Fruit fly (Drosophila melanogaster) whole organism, embryonic: ENCODE results near the gene CG4730.

Source experiments
- C15 ChIP-seq: fragments of 200-800 bp; sonication (Bioruptor generic); IDR thresholded peaks from 3 replicates; pipeline ENCODE4 v1.3.6; 2022; ENCODE audit warnings: missing biosample characterization, missing genetic modification characterization
- CG10321 ChIP-seq: fragments of 200-800 bp; sonication (Bioruptor generic); IDR thresholded peaks from 2 replicates; pipeline ENCODE4 v1.3.6; 2022; ENCODE audit warnings: missing biosample characterization, missing genetic modification characterization
- CG11247 ChIP-seq: fragments of 200-800 bp; sonication (Bioruptor generic); IDR thresholded peaks from 2 replicates; pipeline ENCODE4 v1.3.6; 2022; ENCODE audit warnings: missing biosample characterization, missing genetic modification characterization
- CG12071 ChIP-seq: fragments of 200-800 bp; sonication (Bioruptor generic); optimal IDR thresholded peaks from 3 replicates; lab custom pipeline; 2018; ENCODE audit warnings: missing biosample characterization, mild to moderate bottlenecking, missing genetic modification characterization
- CG12391 ChIP-seq: fragments of 200-800 bp; sonication (Bioruptor generic); optimal IDR thresholded peaks from 3 replicates; lab custom pipeline; 2018; ENCODE audit warnings: missing biosample characterization, mild to moderate bottlenecking, missing genetic modification characterization, moderate library complexity
- CG13624 ChIP-seq: fragments of 200-800 bp; sonication (Bioruptor generic); optimal IDR thresholded peaks from 2 replicates; lab custom pipeline; 2016; ENCODE audit warnings: missing biosample characterization, missing genetic modification characterization
- CG14441 ChIP-seq: fragments of 200-800 bp; sonication (Bioruptor generic); IDR thresholded peaks from 2 replicates; pipeline ENCODE4 v1.3.6; 2022; ENCODE audit warnings: missing biosample characterization, missing genetic modification characterization
- CG14710 ChIP-seq: fragments of 200-800 bp; sonication (Bioruptor generic); optimal IDR thresholded peaks from 3 replicates; lab custom pipeline; 2019; ENCODE audit warnings: missing biosample characterization, mild to moderate bottlenecking, missing genetic modification characterization, moderate library complexity
- CG15073 ChIP-seq: fragments of 200-800 bp; sonication (Bioruptor generic); optimal IDR thresholded peaks from 2 replicates; lab custom pipeline; 2016; ENCODE audit warnings: missing biosample characterization, missing genetic modification characterization
- CG15479 ChIP-seq: fragments of 200-800 bp; sonication (Bioruptor generic); optimal IDR thresholded peaks from 3 replicates; lab custom pipeline; 2019; ENCODE audit warnings: missing biosample characterization, mild to moderate bottlenecking, missing genetic modification characterization, moderate library complexity
- CG17186 ChIP-seq: fragments of 200-800 bp; sonication (Bioruptor generic); optimal IDR thresholded peaks from 3 replicates; lab custom pipeline; 2017; ENCODE audit warnings: missing biosample characterization, missing genetic modification reagents, missing genetic modification characterization
- CG17361 ChIP-seq: fragments of 200-800 bp; sonication (Bioruptor generic); IDR thresholded peaks from 3 replicates; pipeline ENCODE4 v1.3.6; 2022; ENCODE audit warnings: missing biosample characterization, missing genetic modification characterization
- CG30020 ChIP-seq: fragments of 200-800 bp; optimal IDR thresholded peaks from 2 replicates; lab custom pipeline; 2019; ENCODE audit warnings: missing biosample characterization, mild to moderate bottlenecking, missing genetic modification characterization, moderate library complexity
- CG3838 ChIP-seq: fragments of 200-800 bp; sonication (Bioruptor generic); optimal IDR thresholded peaks from 3 replicates; lab custom pipeline; 2016; ENCODE audit warnings: missing biosample characterization, missing genetic modification characterization
- CG4328 ChIP-seq: fragments of 200-800 bp; sonication (Bioruptor generic); optimal IDR thresholded peaks from 3 replicates; lab custom pipeline; 2017; ENCODE audit warnings: missing biosample characterization, missing genetic modification reagents, missing genetic modification characterization
- CG4360 ChIP-seq: fragments of 200-800 bp; sonication (Bioruptor generic); IDR thresholded peaks from 2 replicates; pipeline ENCODE4 v1.3.6; 2022; ENCODE audit warnings: missing biosample characterization, missing genetic modification characterization
- CG6254 ChIP-seq: fragments of 200-800 bp; sonication (Bioruptor generic); optimal IDR thresholded peaks from 3 replicates; lab custom pipeline; 2017; ENCODE audit warnings: mild to moderate bottlenecking, missing biosample characterization, missing genetic modification reagents, missing genetic modification characterization
- CG6654 ChIP-seq: fragments of 200-800 bp; sonication (Bioruptor generic); optimal IDR thresholded peaks from 2 replicates; lab custom pipeline; 2017; ENCODE audit warnings: missing biosample characterization, mild to moderate bottlenecking, missing genetic modification characterization
- CG6854 ChIP-seq: fragments of 200-800 bp; sonication (Bioruptor generic); optimal IDR thresholded peaks from 3 replicates; lab custom pipeline; 2017; ENCODE audit warnings: missing biosample characterization, mild to moderate bottlenecking, missing genetic modification characterization
- CG7745 ChIP-seq: fragments of 200-800 bp; sonication (Bioruptor generic); optimal IDR thresholded peaks from 2 replicates; lab custom pipeline; 2018; ENCODE audit warnings: missing biosample characterization, mild to moderate bottlenecking, missing genetic modification characterization, moderate library complexity
- CG8924 ChIP-seq: fragments of 200-800 bp; optimal IDR thresholded peaks from 3 replicates; lab custom pipeline; 2019; ENCODE audit warnings: missing biosample characterization, mild to moderate bottlenecking, missing genetic modification characterization, moderate library complexity
- CkIIα-i1 ChIP-seq: fragments of 200-800 bp; sonication (Bioruptor generic); IDR thresholded peaks from 2 replicates; pipeline ENCODE4 v1.3.6; 2022; ENCODE audit warnings: missing biosample characterization, missing genetic modification characterization
- Ets97D ChIP-seq: fragments of 200-800 bp; sonication (Bioruptor generic); optimal IDR thresholded peaks from 3 replicates; lab custom pipeline; 2016; ENCODE audit warnings: missing biosample characterization, missing genetic modification characterization
- Gsc ChIP-seq: fragments of 200-800 bp; sonication (Bioruptor generic); IDR thresholded peaks from 2 replicates; pipeline ENCODE4 v1.3.6; 2022; ENCODE audit warnings: missing biosample characterization, missing genetic modification characterization
- H2.0 ChIP-seq: fragments of 200-800 bp; sonication (Bioruptor generic); IDR thresholded peaks from 2 replicates; pipeline ENCODE4 v1.3.6; 2022; ENCODE audit warnings: missing biosample characterization, missing genetic modification characterization
- HmgZ ChIP-seq: fragments of 200-800 bp; sonication (Bioruptor generic); optimal IDR thresholded peaks from 2 replicates; lab custom pipeline; 2018; ENCODE audit warnings: missing biosample characterization, mild to moderate bottlenecking, missing genetic modification characterization
- MESR4 ChIP-seq: fragments of 200-800 bp; sonication (Bioruptor generic); optimal IDR thresholded peaks from 2 replicates; lab custom pipeline; 2018; ENCODE audit warnings: missing biosample characterization, mild to moderate bottlenecking, missing genetic modification characterization, moderate library complexity
- Max ChIP-seq: fragments of 200-800 bp; sonication (Bioruptor generic); optimal IDR thresholded peaks from 2 replicates; lab custom pipeline; 2016; ENCODE audit warnings: missing biosample characterization, mild to moderate bottlenecking, missing genetic modification characterization
- Optix ChIP-seq: fragments of 200-800 bp; sonication (Bioruptor generic); IDR thresholded peaks from 3 replicates; pipeline ENCODE4 v1.3.6; 2022; ENCODE audit warnings: missing biosample characterization, missing genetic modification characterization
- Six4 ChIP-seq: fragments of 200-800 bp; sonication (Bioruptor generic); optimal IDR thresholded peaks from 2 replicates; lab custom pipeline; 2016; ENCODE audit warnings: missing biosample characterization, missing genetic modification characterization
- Sry-δ ChIP-seq: fragments of 200-800 bp; sonication (Bioruptor generic); optimal IDR thresholded peaks from 2 replicates; lab custom pipeline; 2016; ENCODE audit warnings: missing biosample characterization, missing genetic modification characterization
- Xrp1 ChIP-seq: fragments of 200-800 bp; sonication (Bioruptor generic); IDR thresholded peaks from 2 replicates; pipeline ENCODE4 v1.3.6; 2022; ENCODE audit warnings: missing biosample characterization, missing genetic modification characterization
- aop ChIP-seq: fragments of 200-800 bp; sonication (Bioruptor generic); IDR thresholded peaks from 2 replicates; pipeline ENCODE4 v1.3.6; 2022; ENCODE audit warnings: missing biosample characterization, missing genetic modification characterization
- ap ChIP-seq: fragments of 200-800 bp; sonication (Bioruptor generic); IDR thresholded peaks from 2 replicates; pipeline ENCODE4 v1.3.6; 2022; ENCODE audit warnings: missing biosample characterization, missing genetic modification characterization
- ara ChIP-seq: fragments of 200-800 bp; sonication (Bioruptor generic); IDR thresholded peaks from 2 replicates; pipeline ENCODE4 v1.3.6; 2022; ENCODE audit warnings: missing biosample characterization, missing genetic modification characterization
- az2 ChIP-seq: fragments of 200-800 bp; sonication (Bioruptor generic); optimal IDR thresholded peaks from 3 replicates; lab custom pipeline; 2016; ENCODE audit warnings: missing biosample characterization, missing genetic modification characterization
- dan ChIP-seq: fragments of 200-800 bp; sonication (Bioruptor generic); IDR thresholded peaks from 2 replicates; pipeline ENCODE4 v1.3.6; 2022; ENCODE audit warnings: missing biosample characterization, missing genetic modification characterization
- fd102C ChIP-seq: fragments of 200-800 bp; sonication (Bioruptor generic); optimal IDR thresholded peaks from 2 replicates; lab custom pipeline; 2018; ENCODE audit warnings: missing biosample characterization, mild to moderate bottlenecking, missing genetic modification characterization, moderate library complexity
- hbn ChIP-seq: fragments of 200-800 bp; sonication (Bioruptor generic); IDR thresholded peaks from 2 replicates; pipeline ENCODE4 v1.3.6; 2022; ENCODE audit warnings: missing biosample characterization, missing genetic modification characterization; ENCODE audit not compliant: partially characterized antibody
- ind ChIP-seq: fragments of 200-800 bp; sonication (Bioruptor generic); optimal IDR thresholded peaks from 3 replicates; lab custom pipeline; 2016; ENCODE audit warnings: missing biosample characterization, missing genetic modification characterization
- lab ChIP-seq: fragments of 200-800 bp; sonication (Bioruptor generic); optimal IDR thresholded peaks from 3 replicates; lab custom pipeline; 2017; ENCODE audit warnings: missing biosample characterization, missing genetic modification characterization, mild to moderate bottlenecking, moderate library complexity, missing genetic modification reagents
- nau ChIP-seq: fragments of 200-800 bp; sonication (Bioruptor generic); optimal IDR thresholded peaks from 3 replicates; lab custom pipeline; 2017; ENCODE audit warnings: missing biosample characterization, mild to moderate bottlenecking, missing genetic modification characterization, missing genetic modification reagents
- pfk ChIP-seq: fragments of 200-800 bp; sonication (Bioruptor generic); optimal IDR thresholded peaks from 2 replicates; lab custom pipeline; 2018; ENCODE audit warnings: missing biosample characterization, mild to moderate bottlenecking, missing genetic modification characterization, moderate library complexity
- pnt ChIP-seq: fragments of 200-800 bp; sonication (Bioruptor generic); optimal IDR thresholded peaks from 3 replicates; lab custom pipeline; 2016; ENCODE audit warnings: missing biosample characterization, missing genetic modification characterization
- tll ChIP-seq, 2 experiments: fragments of 200-800 bp in 1 of 2; fragments of >200 bp in 1 of 2; sonication (Bioruptor generic) in 1 of 2; optimal IDR thresholded peaks; 2 replicates each; lab custom pipeline; 2017 to 2019; ENCODE audit warnings: missing biosample characterization in 2 of 2, missing genetic modification characterization in 2 of 2, mild to moderate bottlenecking in 1 of 2, moderate library complexity in 1 of 2
- trem ChIP-seq: fragments of 200-800 bp; optimal IDR thresholded peaks from 3 replicates; lab custom pipeline; 2019; ENCODE audit warnings: missing biosample characterization, mild to moderate bottlenecking, missing genetic modification characterization, moderate library complexity
- unpg ChIP-seq: fragments of 200-800 bp; sonication (Bioruptor generic); optimal IDR thresholded peaks from 3 replicates; lab custom pipeline; 2018; ENCODE audit warnings: missing biosample characterization, mild to moderate bottlenecking, missing genetic modification characterization, moderate library complexity
- usp ChIP-seq: fragments of >200 bp; optimal IDR thresholded peaks from 2 replicates; lab custom pipeline; 2017; ENCODE audit warnings: missing biosample characterization, missing genetic modification characterization
- vfl ChIP-seq: fragments of 200-800 bp; sonication (Bioruptor generic); optimal IDR thresholded peaks from 2 replicates; lab custom pipeline; 2016; ENCODE audit warnings: missing biosample characterization, missing genetic modification characterization

Gene CG4730

dm6 chr3R:25646882-25647518, 31.5 kb downstream of the CG4730 start (continued):
- TF ChIP-seq Gsc (GFP tag; lab: Robert Waterston, UW) = peak; percentile 79
- TF ChIP-seq H2.0 (GFP tag; lab: Robert Waterston, UW) = peak; percentile 91
- peak; percentile 86 for TF ChIP-seq CG11247 (GFP tag; lab: Robert Waterston, UW)
- TF ChIP-seq CG15479 = peak; percentile 80
- peak; percentile 15 for TF ChIP-seq MESR4 (GFP tag; lab: Kevin White, UChicago)
- TF ChIP-seq nau (GFP tag; lab: Kevin White, UChicago) = peak; percentile 88
- TF ChIP-seq C15 (GFP tag; lab: Robert Waterston, UW) = peak; percentile 77; the same call in 2 of the 3 replicates
- peak; percentile 96 for TF ChIP-seq CG14710
- TF ChIP-seq CG6654 (GFP tag; lab: Kevin White, UChicago) = peak; percentile 28
- TF ChIP-seq hbn (GFP tag; lab: Robert Waterston, UW) = peak; percentile 87
- TF ChIP-seq trem (tag; lab: Kevin White, UChicago) = peak; percentile 94
- peak; percentile 55 for TF ChIP-seq fd102C (GFP tag; lab: Kevin White, UChicago)
- 0 out of 2 replicates have a peak, but pooled peaks have one; percentile 21 for TF ChIP-seq CkIIα-i1 (GFP tag; lab: Robert Waterston, UW)
- peak; percentile 45 for TF ChIP-seq pfk
- peak; percentile 95 for TF ChIP-seq vfl (GFP tag; lab: Kevin White, UChicago)
- TF ChIP-seq ara (GFP tag; lab: Robert Waterston, UW) = peak; percentile 85
- peak; percentile 82 for TF ChIP-seq CG30020 (tag; lab: Kevin White, UChicago)
- peak; percentile 98 for TF ChIP-seq Ets97D (GFP tag; lab: Kevin White, UChicago)
- TF ChIP-seq CG12071 (GFP tag; lab: Kevin White, UChicago) = peak; percentile 74
- TF ChIP-seq ind = peak; percentile 96
- no peak for TF ChIP-seq CG4360 (GFP tag; lab: Robert Waterston, UW)
- TF ChIP-seq CG15073 (GFP tag; lab: Kevin White, UChicago) = peak; percentile 43
- TF ChIP-seq CG6854 (GFP tag; lab: Kevin White, UChicago) = peak; percentile 65
- peak; percentile 95 for TF ChIP-seq CG4328
- peak; percentile 85 for TF ChIP-seq Xrp1 (GFP tag; lab: Robert Waterston, UW)
- TF ChIP-seq usp (GFP tag; lab: Kevin White, UChicago) = no peak
- TF ChIP-seq dan (GFP tag; lab: Robert Waterston, UW) = peak; percentile 64; the same call in 1 of the 2 replicates
- peak; percentile 90 for TF ChIP-seq CG8924
- TF ChIP-seq CG14441 (GFP tag; lab: Robert Waterston, UW) = peak; percentile 88
- TF ChIP-seq Sry-δ (GFP tag; lab: Kevin White, UChicago) = peak; percentile 99
- peak; percentile 81 for TF ChIP-seq CG3838 (GFP tag; lab: Kevin White, UChicago)
- TF ChIP-seq CG7745 (tag; lab: Kevin White, UChicago) = peak; percentile 65
- TF ChIP-seq aop = peak; percentile 55; the same call in 1 of the 2 replicates
- peak; percentile 58 to 74 for TF ChIP-seq tll (GFP tag; optimal IDR thresholded peaks at IDR 0.05; lab: Kevin White, UChicago)
- peak; percentile 93 for TF ChIP-seq CG17186 (GFP tag; lab: Kevin White, UChicago)
- TF ChIP-seq ap (GFP tag; lab: Robert Waterston, UW) = peak; percentile 77
- peak; percentile 90 for TF ChIP-seq Max (GFP tag; lab: Kevin White, UChicago)
- peak; percentile 93 for TF ChIP-seq Optix
- peak; percentile 95 for TF ChIP-seq lab (GFP tag; lab: Kevin White, UChicago)
- TF ChIP-seq HmgZ = peak; percentile 97
- TF ChIP-seq az2 (GFP tag; lab: Kevin White, UChicago) = peak; percentile 90
- TF ChIP-seq CG17361 (GFP tag; lab: Robert Waterston, UW) = peak; percentile 92
- TF ChIP-seq unpg (GFP tag; lab: Kevin White, UChicago) = peak; percentile 90
- TF ChIP-seq CG10321 (GFP tag; lab: Robert Waterston, UW) = peak; percentile 62; the same call in 1 of the 2 replicates
- TF ChIP-seq CG13624 = peak; percentile 97
- peak; percentile 96 for TF ChIP-seq pnt (GFP tag; lab: Kevin White, UChicago)
- TF ChIP-seq CG6254 (GFP tag; lab: Kevin White, UChicago) = peak; percentile 62
- TF ChIP-seq Six4 (GFP tag; lab: Kevin White, UChicago) = peak; percentile 88
- TF ChIP-seq CG12391 (tag; lab: Kevin White, UChicago) = peak; percentile 95
